Fruit fly (Drosophila melanogaster): ENCODE data around the gene heph.

Gene heph

dm6 chr3R:31986775-31987349 lies 28.5 kb downstream of the heph start:
- no peak for TF ChIP-seq usp (GFP tag; optimal IDR thresholded peaks at IDR 0.05)
- TF ChIP-seq EcR (GFP tag; optimal IDR thresholded peaks at IDR 0.05) = peak; percentile 23 to 37

- TF ChIP-seq CG8478 (optimal IDR thresholded peaks at IDR 0.05) = no peak
- TF ChIP-seq psq (optimal IDR thresholded peaks at IDR 0.05) = no peak
- no peak for TF ChIP-seq Dll (optimal IDR thresholded peaks at IDR 0.05)
- TF ChIP-seq pan (optimal IDR thresholded peaks at IDR 0.05) = no peak
Observed at dm6 chr3R:31985603-31986002, 29.7 kb downstream of the heph start.

- no peak for TF ChIP-seq psq (optimal IDR thresholded peaks at IDR 0.05)
- TF ChIP-seq EcR (GFP tag; optimal IDR thresholded peaks at IDR 0.05) = no peak
- no peak for TF ChIP-seq usp (GFP tag; optimal IDR thresholded peaks at IDR 0.05)
- TF ChIP-seq CG8478 (optimal IDR thresholded peaks at IDR 0.05) = no peak
- no peak for TF ChIP-seq pan (optimal IDR thresholded peaks at IDR 0.05)
- TF ChIP-seq Dll (optimal IDR thresholded peaks at IDR 0.05) = no peak
Observed at dm6 chr3R:31978418-31978817, 36.9 kb downstream of the heph start.

dm6 chr3R:31977548-31978133 lies 37.7 kb downstream of the heph start, which contains the start of gene CG2003:
Gene CG2003 (plus strand): TSS chr3R:31978121.
- no peak for TF ChIP-seq Dll (optimal IDR thresholded peaks at IDR 0.05)
- no peak for TF ChIP-seq usp (GFP tag; optimal IDR thresholded peaks at IDR 0.05)
- no peak for TF ChIP-seq EcR (GFP tag; optimal IDR thresholded peaks at IDR 0.05)
- peak; percentile 52 for TF ChIP-seq pan (optimal IDR thresholded peaks at IDR 0.05)

dm6 chr3R:31976784-31977183 lies 38.5 kb downstream of the heph start:
- TF ChIP-seq pan (optimal IDR thresholded peaks at IDR 0.05) (no peak), usp (GFP tag; optimal IDR thresholded peaks at IDR 0.05) (no peak), EcR (GFP tag; optimal IDR thresholded peaks at IDR 0.05) (no peak), psq (optimal IDR thresholded peaks at IDR 0.05) (no peak), CG8478 (optimal IDR thresholded peaks at IDR 0.05) (no peak), Dll (optimal IDR thresholded peaks at IDR 0.05) (no peak)

dm6 chr3R:31973155-31973554 lies 42.2 kb downstream of the heph start:
- no peak for TF ChIP-seq usp (GFP tag; optimal IDR thresholded peaks at IDR 0.05)
- no peak for TF ChIP-seq psq (optimal IDR thresholded peaks at IDR 0.05)
- no peak for TF ChIP-seq CG8478 (optimal IDR thresholded peaks at IDR 0.05)
- no peak for TF ChIP-seq pan (optimal IDR thresholded peaks at IDR 0.05)
- no peak for TF ChIP-seq EcR (GFP tag; optimal IDR thresholded peaks at IDR 0.05)
- no peak for TF ChIP-seq Dll (optimal IDR thresholded peaks at IDR 0.05)

dm6 chr3R:31969440-31969839 lies 45.9 kb downstream of the heph start:
- TF ChIP-seq EcR (GFP tag; optimal IDR thresholded peaks at IDR 0.05) = no peak
- no peak for TF ChIP-seq Dll (optimal IDR thresholded peaks at IDR 0.05)
- TF ChIP-seq psq (optimal IDR thresholded peaks at IDR 0.05) = no peak
- TF ChIP-seq usp (GFP tag; optimal IDR thresholded peaks at IDR 0.05) = no peak
- TF ChIP-seq pan (optimal IDR thresholded peaks at IDR 0.05) = no peak
- TF ChIP-seq CG8478 (optimal IDR thresholded peaks at IDR 0.05) = no peak

dm6 chr3R:31964701-31965323 lies 50.5 kb downstream of the heph start:
- no peak for TF ChIP-seq Dll (optimal IDR thresholded peaks at IDR 0.05)
- no peak for TF ChIP-seq usp (GFP tag; optimal IDR thresholded peaks at IDR 0.05)
- TF ChIP-seq EcR (GFP tag; optimal IDR thresholded peaks at IDR 0.05) = no peak
- no peak for TF ChIP-seq CG8478 (optimal IDR thresholded peaks at IDR 0.05)
- no peak for TF ChIP-seq pan (optimal IDR thresholded peaks at IDR 0.05)
- TF ChIP-seq psq (optimal IDR thresholded peaks at IDR 0.05) = no peak

dm6 chr3R:31963108-31963507 lies 52.2 kb downstream of the heph start:
- TF ChIP-seq CG8478 (optimal IDR thresholded peaks at IDR 0.05) (no peak), pan (optimal IDR thresholded peaks at IDR 0.05) (no peak), usp (GFP tag; optimal IDR thresholded peaks at IDR 0.05) (no peak), Dll (optimal IDR thresholded peaks at IDR 0.05) (no peak), psq (optimal IDR thresholded peaks at IDR 0.05) (no peak), EcR (GFP tag; optimal IDR thresholded peaks at IDR 0.05) (no peak)

- TF ChIP-seq pan (optimal IDR thresholded peaks at IDR 0.05) (no peak), CG8478 (optimal IDR thresholded peaks at IDR 0.05) (no peak), Dll (optimal IDR thresholded peaks at IDR 0.05) (no peak), psq (optimal IDR thresholded peaks at IDR 0.05) (no peak), EcR (GFP tag; optimal IDR thresholded peaks at IDR 0.05) (no peak)
Observed at dm6 chr3R:31961306-31961705, 54.0 kb downstream of the heph start.

dm6 chr3R:31956264-31956663 lies 59.1 kb downstream of the heph start:
- TF ChIP-seq EcR (GFP tag; optimal IDR thresholded peaks at IDR 0.05) = no peak
- TF ChIP-seq psq (optimal IDR thresholded peaks at IDR 0.05) = no peak
- TF ChIP-seq pan (optimal IDR thresholded peaks at IDR 0.05) = no peak

- TF ChIP-seq Dll (optimal IDR thresholded peaks at IDR 0.05) (no peak), EcR (GFP tag; optimal IDR thresholded peaks at IDR 0.05) (no peak), psq (optimal IDR thresholded peaks at IDR 0.05) (no peak), pan (optimal IDR thresholded peaks at IDR 0.05) (no peak), usp (GFP tag; optimal IDR thresholded peaks at IDR 0.05) (no peak), CG8478 (optimal IDR thresholded peaks at IDR 0.05) (no peak)
Observed at dm6 chr3R:31954463-31954862, 60.9 kb downstream of the heph start.

dm6 chr3R:31949433-31949832 lies 65.9 kb downstream of the heph start:
- TF ChIP-seq EcR (GFP tag; optimal IDR thresholded peaks at IDR 0.05) = no peak
- no peak for TF ChIP-seq psq (optimal IDR thresholded peaks at IDR 0.05)
- no peak for TF ChIP-seq Dll (optimal IDR thresholded peaks at IDR 0.05)
- TF ChIP-seq CG8478 (optimal IDR thresholded peaks at IDR 0.05) = no peak
- TF ChIP-seq usp (GFP tag; optimal IDR thresholded peaks at IDR 0.05) = no peak
- TF ChIP-seq pan (optimal IDR thresholded peaks at IDR 0.05) = no peak

Measured in whole organism.